Fruit fly (Drosophila melanogaster) whole organism, embryonic: ENCODE results near the gene CG33946.
A peak's percentile ranks its signal among the peaks of the same experiment; 100 is the strongest.

ENCODE experiments used
- CG10979 ChIP-seq: fragments of 200-800 bp; sonication (Bioruptor generic); optimal IDR thresholded peaks from 2 replicates; lab custom pipeline; 2018; ENCODE audit warnings: missing biosample characterization, mild to moderate bottlenecking, missing genetic modification characterization, moderate library complexity
- CG12236 ChIP-seq: fragments of 200-800 bp; sonication (Bioruptor generic); optimal IDR thresholded peaks from 2 replicates; lab custom pipeline; 2016; ENCODE audit warnings: missing biosample characterization, missing genetic modification characterization
- CG13123 ChIP-seq: fragments of 200-800 bp; sonication (Bioruptor generic); optimal IDR thresholded peaks from 2 replicates; lab custom pipeline; 2016; ENCODE audit warnings: missing biosample characterization, missing genetic modification characterization
- CG13287 ChIP-seq: fragments of 200-800 bp; sonication (Bioruptor generic); IDR thresholded peaks from 2 replicates; pipeline ENCODE4 v1.3.6; 2022; ENCODE audit warnings: missing biosample characterization, missing genetic modification characterization; ENCODE audit not compliant: partially characterized antibody
- CG13894 ChIP-seq: fragments of 200-800 bp; sonication (Bioruptor generic); optimal IDR thresholded peaks from 3 replicates; lab custom pipeline; 2018; ENCODE audit warnings: missing biosample characterization, mild to moderate bottlenecking, missing genetic modification characterization, moderate library complexity
- CG14860 ChIP-seq: fragments of 200-800 bp; sonication (Bioruptor generic); IDR thresholded peaks from 3 replicates; pipeline ENCODE4 v1.3.6; 2022; ENCODE audit warnings: missing biosample characterization, missing genetic modification characterization; ENCODE audit not compliant: partially characterized antibody
- CG15601 ChIP-seq: fragments of 200-800 bp; sonication (Bioruptor generic); optimal IDR thresholded peaks from 3 replicates; lab custom pipeline; 2019; ENCODE audit warnings: missing biosample characterization, mild to moderate bottlenecking, missing genetic modification characterization, moderate library complexity
- CG15696 ChIP-seq: fragments of 200-800 bp; sonication (Bioruptor generic); optimal IDR thresholded peaks from 2 replicates; lab custom pipeline; 2019; ENCODE audit warnings: missing biosample characterization, mild to moderate bottlenecking, missing genetic modification characterization, moderate library complexity
- CG17186 ChIP-seq: fragments of 200-800 bp; sonication (Bioruptor generic); optimal IDR thresholded peaks from 3 replicates; lab custom pipeline; 2017; ENCODE audit warnings: missing biosample characterization, missing genetic modification reagents, missing genetic modification characterization
- CG18476 ChIP-seq: fragments of 200-800 bp; sonication (Bioruptor generic); optimal IDR thresholded peaks from 2 replicates; lab custom pipeline; 2016; ENCODE audit warnings: missing biosample characterization, mild to moderate bottlenecking, missing genetic modification characterization
- CG30431 ChIP-seq: fragments of 200-800 bp; sonication (Bioruptor generic); optimal IDR thresholded peaks from 2 replicates; lab custom pipeline; 2017; ENCODE audit warnings: missing biosample characterization, missing genetic modification characterization
- CG31441 ChIP-seq: fragments of 200-800 bp; sonication (Bioruptor generic); IDR thresholded peaks from 2 replicates; pipeline ENCODE4 v1.3.6; 2022; ENCODE audit warnings: missing biosample characterization, missing genetic modification characterization
- CG32772 ChIP-seq: fragments of 200-800 bp; sonication (Bioruptor generic); IDR thresholded peaks from 2 replicates; pipeline ENCODE4 v1.3.6; 2022; ENCODE audit warnings: missing biosample characterization, missing genetic modification characterization
- CG5953 ChIP-seq: fragments of 200-800 bp; sonication (Bioruptor generic); IDR thresholded peaks from 2 replicates; pipeline ENCODE4 v1.3.6; 2022; ENCODE audit warnings: missing biosample characterization, missing genetic modification characterization
- CG6654 ChIP-seq: fragments of 200-800 bp; sonication (Bioruptor generic); optimal IDR thresholded peaks from 2 replicates; lab custom pipeline; 2017; ENCODE audit warnings: missing biosample characterization, mild to moderate bottlenecking, missing genetic modification characterization
- CG7271 ChIP-seq: fragments of 200-800 bp; sonication (Bioruptor generic); optimal IDR thresholded peaks from 2 replicates; lab custom pipeline; 2018; ENCODE audit warnings: missing biosample characterization, mild to moderate bottlenecking, missing genetic modification characterization, moderate library complexity
- CG7357 ChIP-seq: fragments of 200-800 bp; sonication (Bioruptor generic); IDR thresholded peaks from 3 replicates; pipeline ENCODE4 v1.3.6; 2022; ENCODE audit warnings: missing biosample characterization, missing genetic modification characterization
- CG7963 ChIP-seq: fragments of 200-800 bp; sonication (Bioruptor generic); IDR thresholded peaks from 3 replicates; pipeline ENCODE4 v1.3.6; 2022; ENCODE audit warnings: missing biosample characterization, missing genetic modification characterization; ENCODE audit not compliant: partially characterized antibody
- CHES-1-like ChIP-seq: fragments of 200-800 bp; sonication (Bioruptor generic); optimal IDR thresholded peaks from 2 replicates; lab custom pipeline; 2016; ENCODE audit warnings: missing biosample characterization, missing genetic modification characterization
- Dfd ChIP-seq, 2 experiments: fragments of >200 bp; optimal IDR thresholded peaks; 2 replicates each; lab custom pipeline; 2017; ENCODE audit warnings: missing biosample characterization in 2 of 2, missing genetic modification characterization in 2 of 2
- Dref ChIP-seq: fragments of 200-800 bp; sonication (Bioruptor generic); IDR thresholded peaks from 2 replicates; pipeline ENCODE4 v1.3.6; 2022; ENCODE audit warnings: missing biosample characterization, missing genetic modification characterization
- Elba2 ChIP-seq: fragments of 200-800 bp; sonication (Bioruptor generic); optimal IDR thresholded peaks from 3 replicates; lab custom pipeline; 2016; ENCODE audit warnings: missing biosample characterization, missing genetic modification characterization
- Hmx ChIP-seq: fragments of 200-800 bp; sonication (Bioruptor generic); optimal IDR thresholded peaks from 2 replicates; lab custom pipeline; 2016; ENCODE audit warnings: missing biosample characterization, missing genetic modification characterization
- MESR4 ChIP-seq: fragments of 200-800 bp; sonication (Bioruptor generic); optimal IDR thresholded peaks from 2 replicates; lab custom pipeline; 2018; ENCODE audit warnings: missing biosample characterization, mild to moderate bottlenecking, missing genetic modification characterization, moderate library complexity
- NK7.1 ChIP-seq: fragments of 200-800 bp; sonication (Bioruptor generic); optimal IDR thresholded peaks from 3 replicates; lab custom pipeline; 2016; ENCODE audit warnings: missing biosample characterization, missing genetic modification characterization
- Opbp ChIP-seq: fragments of 200-800 bp; sonication (Bioruptor generic); IDR thresholded peaks from 3 replicates; pipeline ENCODE4 v1.3.6; 2022; ENCODE audit warnings: missing biosample characterization, missing genetic modification characterization; ENCODE audit not compliant: partially characterized antibody
- Ravus ChIP-seq: fragments of 200-800 bp; sonication (Bioruptor generic); IDR thresholded peaks from 2 replicates; pipeline ENCODE4 v1.3.6; 2022; ENCODE audit warnings: missing biosample characterization, missing genetic modification characterization
- Sox100B ChIP-seq: fragments of 200-800 bp; sonication (Bioruptor generic); optimal IDR thresholded peaks from 3 replicates; lab custom pipeline; 2018; ENCODE audit warnings: missing biosample characterization, mild to moderate bottlenecking, missing genetic modification characterization
- Sry-δ ChIP-seq: fragments of 200-800 bp; sonication (Bioruptor generic); optimal IDR thresholded peaks from 2 replicates; lab custom pipeline; 2016; ENCODE audit warnings: missing biosample characterization, missing genetic modification characterization
- Usf ChIP-seq: fragments of 200-800 bp; sonication (Bioruptor generic); optimal IDR thresholded peaks from 2 replicates; lab custom pipeline; 2017; ENCODE audit warnings: missing genotype, missing biosample characterization, missing genetic modification characterization
- amos ChIP-seq: fragments of 200-800 bp; sonication (Bioruptor generic); IDR thresholded peaks from 2 replicates; pipeline ENCODE4 v1.3.6; 2022; ENCODE audit warnings: missing biosample characterization, missing genetic modification characterization; ENCODE audit not compliant: partially characterized antibody
- az2 ChIP-seq: fragments of 200-800 bp; sonication (Bioruptor generic); optimal IDR thresholded peaks from 3 replicates; lab custom pipeline; 2016; ENCODE audit warnings: missing biosample characterization, missing genetic modification characterization
- bigmax ChIP-seq: fragments of 200-800 bp; sonication (Bioruptor generic); optimal IDR thresholded peaks from 2 replicates; lab custom pipeline; 2018; ENCODE audit warnings: missing biosample characterization, mild to moderate bottlenecking, missing genetic modification characterization
- bowl ChIP-seq: fragments of 200-800 bp; sonication (Bioruptor generic); IDR thresholded peaks from 2 replicates; pipeline ENCODE4 v1.3.6; 2022; ENCODE audit warnings: missing biosample characterization, missing genetic modification characterization
- crc ChIP-seq: fragments of 200-800 bp; sonication (Bioruptor generic); optimal IDR thresholded peaks from 2 replicates; lab custom pipeline; 2016; ENCODE audit warnings: missing biosample characterization, missing genetic modification characterization
- crol ChIP-seq: fragments of 200-800 bp; sonication (Bioruptor generic); IDR thresholded peaks from 2 replicates; pipeline ENCODE4 v1.3.6; 2022; ENCODE audit warnings: missing biosample characterization, missing genetic modification characterization
- dysf ChIP-seq: fragments of 200-800 bp; sonication (Bioruptor generic); IDR thresholded peaks from 3 replicates; pipeline ENCODE4 v1.3.6; 2022; ENCODE audit warnings: missing biosample characterization, missing genetic modification characterization
- ftz-f1 ChIP-seq: fragments of 200-800 bp; sonication (Bioruptor generic); optimal IDR thresholded peaks from 2 replicates; lab custom pipeline; 2016; ENCODE audit warnings: missing biosample characterization, missing genetic modification characterization
- gcm ChIP-seq: fragments of 200-800 bp; sonication (Bioruptor generic); optimal IDR thresholded peaks from 2 replicates; lab custom pipeline; 2019; ENCODE audit warnings: missing biosample characterization, mild to moderate bottlenecking, missing genetic modification characterization, moderate library complexity
- gfzf ChIP-seq: fragments of 200-800 bp; sonication (Bioruptor generic); optimal IDR thresholded peaks from 2 replicates; lab custom pipeline; 2016; ENCODE audit warnings: missing biosample characterization, mild to moderate bottlenecking, missing genetic modification characterization, moderate library complexity
- ham ChIP-seq: fragments of 200-800 bp; sonication (Bioruptor generic); IDR thresholded peaks from 2 replicates; pipeline ENCODE4 v1.3.6; 2022; ENCODE audit warnings: missing biosample characterization, missing genetic modification characterization
- ind ChIP-seq: fragments of 200-800 bp; sonication (Bioruptor generic); optimal IDR thresholded peaks from 3 replicates; lab custom pipeline; 2016; ENCODE audit warnings: missing biosample characterization, missing genetic modification characterization
- jing ChIP-seq: fragments of 200-800 bp; sonication (Bioruptor generic); optimal IDR thresholded peaks from 2 replicates; lab custom pipeline; 2018; ENCODE audit warnings: missing biosample characterization, mild to moderate bottlenecking, missing genetic modification characterization
- jumu ChIP-seq: fragments of 200-800 bp; sonication (Bioruptor generic); optimal IDR thresholded peaks from 3 replicates; lab custom pipeline; 2016; ENCODE audit warnings: missing biosample characterization, missing genetic modification characterization
- mirr ChIP-seq: fragments of 200-800 bp; sonication (Bioruptor generic); optimal IDR thresholded peaks from 3 replicates; lab custom pipeline; 2018; ENCODE audit warnings: missing biosample characterization, mild to moderate bottlenecking, missing genetic modification characterization
- sd ChIP-seq: fragments of 200-800 bp; sonication (Bioruptor generic); optimal IDR thresholded peaks from 3 replicates; lab custom pipeline; 2018; ENCODE audit warnings: missing biosample characterization, mild to moderate bottlenecking, missing genetic modification characterization, moderate library complexity
- sna ChIP-seq: fragments of 200-800 bp; sonication (Bioruptor generic); IDR thresholded peaks from 2 replicates; pipeline ENCODE4 v1.3.6; 2022; ENCODE audit warnings: missing biosample characterization, missing genetic modification characterization; ENCODE audit not compliant: partially characterized antibody
- ttk ChIP-seq: fragments of 200-800 bp; sonication (Bioruptor generic); IDR thresholded peaks from 2 replicates; pipeline ENCODE4 v2.1.2; 2022; ENCODE audit warnings: missing biosample characterization, missing genetic modification characterization
- twi ChIP-seq: fragments of 200-800 bp; optimal IDR thresholded peaks from 2 replicates; lab custom pipeline; 2019; ENCODE audit warnings: missing biosample characterization, mild to moderate bottlenecking, missing genetic modification characterization, moderate library complexity

Gene CG33946

DNA sequence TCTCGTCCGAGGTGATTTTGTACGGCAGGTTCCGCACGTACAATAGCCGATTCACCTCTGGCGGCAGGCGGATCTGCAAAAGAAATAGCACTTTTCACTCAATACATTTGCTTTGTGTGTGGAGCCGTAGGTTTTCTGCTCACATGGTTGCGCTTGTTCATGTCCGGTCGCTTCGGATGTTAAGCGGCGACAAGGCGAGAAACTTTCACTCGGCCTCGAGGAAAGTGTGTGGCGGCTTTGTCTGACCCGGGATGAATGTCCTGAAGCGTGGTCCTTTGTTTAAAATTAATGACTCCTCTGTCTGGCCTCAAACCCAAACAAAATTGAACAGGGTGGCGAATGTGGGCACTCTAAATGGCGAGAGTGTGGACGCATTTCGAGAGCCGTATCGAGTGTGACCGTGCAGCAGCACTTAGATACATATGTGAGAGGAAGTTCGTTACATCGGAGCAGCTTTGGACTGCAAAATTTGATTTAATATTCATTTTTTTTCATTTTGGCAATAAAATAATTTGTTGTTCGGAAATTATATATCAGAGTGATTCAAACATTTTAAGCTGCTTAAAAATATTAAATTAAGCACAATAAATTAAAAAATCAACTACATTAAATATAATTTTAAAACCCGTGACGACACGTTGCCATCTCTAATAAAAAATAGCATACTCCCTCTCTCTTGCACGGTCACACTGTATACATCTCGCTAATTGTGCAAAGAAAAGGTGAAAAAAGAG lies 27.4 kb upstream of the CG33946 start, which contains the start of the genes Sf3b6 and Tnpo (continued):
- TF ChIP-seq ttk (GFP tag; lab: Robert Waterston, UW): peak; percentile 82
- TF ChIP-seq MESR4 (GFP tag; lab: Kevin White, UChicago): peak; percentile 53
- TF ChIP-seq bigmax (GFP tag; lab: Kevin White, UChicago): no peak
- TF ChIP-seq gcm (GFP tag; lab: Kevin White, UChicago): no peak
- TF ChIP-seq CG6654 (GFP tag; lab: Kevin White, UChicago): no peak
- no peak; the same call in 1 of the 2 replicates for TF ChIP-seq Ravus
- TF ChIP-seq CG12236 (GFP tag; lab: Kevin White, UChicago): peak; percentile 33
- TF ChIP-seq ind (GFP tag; lab: Kevin White, UChicago): peak; percentile 86
- no peak for TF ChIP-seq bowl
- TF ChIP-seq gfzf: peak; percentile 79
- no peak for TF ChIP-seq jing
- TF ChIP-seq ham (GFP tag; lab: Robert Waterston, UW): peak; percentile 49; the same call in 1 of the 2 replicates
- TF ChIP-seq CG32772 (GFP tag; lab: Robert Waterston, UW): peak; percentile 86
- peak; percentile 63 for TF ChIP-seq CG13123 (GFP tag; lab: Kevin White, UChicago)
- TF ChIP-seq CG18476: peak; percentile 67
- TF ChIP-seq CG30431 (GFP tag; lab: Kevin White, UChicago): peak; percentile 79
- TF ChIP-seq Opbp (GFP tag; lab: Robert Waterston, UW): no peak
- TF ChIP-seq ftz-f1 (GFP tag; lab: Kevin White, UChicago): no peak
- TF ChIP-seq Hmx (GFP tag; lab: Kevin White, UChicago): peak; percentile 68
- TF ChIP-seq CG14860 (GFP tag; lab: Robert Waterston, UW): peak; percentile 47; the same call in 2 of the 3 replicates
- no peak for TF ChIP-seq sd (tag; lab: Kevin White, UChicago)
- TF ChIP-seq Usf (GFP tag; lab: Kevin White, UChicago): peak; percentile 79
- TF ChIP-seq CG7963 (GFP tag; lab: Robert Waterston, UW): no peak
- TF ChIP-seq CG15696: peak; percentile 89
- peak; percentile 61; the same call in 1 of the 2 replicates for TF ChIP-seq sna
- TF ChIP-seq Elba2 (GFP tag; lab: Kevin White, UChicago): peak; percentile 72
- TF ChIP-seq CG10979: peak; percentile 71
- peak; percentile 54 for TF ChIP-seq CG7271
- peak; percentile 83 for TF ChIP-seq twi (tag; lab: Kevin White, UChicago)
- no peak for TF ChIP-seq crol (GFP tag; lab: Robert Waterston, UW)
- TF ChIP-seq CG5953 (GFP tag; lab: Robert Waterston, UW): peak; percentile 28; the same call in 1 of the 2 replicates
- peak; percentile 89 for TF ChIP-seq dysf (GFP tag; lab: Robert Waterston, UW)
- peak; percentile 61 for TF ChIP-seq CG13287 (GFP tag; lab: Robert Waterston, UW)
- TF ChIP-seq CHES-1-like (GFP tag; lab: Kevin White, UChicago): peak; percentile 66
- TF ChIP-seq az2 (GFP tag; lab: Kevin White, UChicago): peak; percentile 85
- TF ChIP-seq jumu (GFP tag; lab: Kevin White, UChicago): peak; percentile 66
- TF ChIP-seq Sry-δ (GFP tag; lab: Kevin White, UChicago): peak; percentile 87
- peak; percentile 62 for TF ChIP-seq CG17186
- TF ChIP-seq Dref (GFP tag; lab: Robert Waterston, UW): peak; percentile 41; the same call in 1 of the 2 replicates
- TF ChIP-seq CG13894 (tag; lab: Kevin White, UChicago): no peak
- TF ChIP-seq mirr (GFP tag; lab: Kevin White, UChicago): no peak
- peak; percentile 56 for TF ChIP-seq amos (GFP tag; lab: Robert Waterston, UW)
- TF ChIP-seq NK7.1 (GFP tag; lab: Kevin White, UChicago): peak; percentile 48
- no peak for TF ChIP-seq CG15601 (tag; lab: Kevin White, UChicago)
- TF ChIP-seq CG31441: no peak
- no peak for TF ChIP-seq Dfd (GFP tag; optimal IDR thresholded peaks at IDR 0.05; lab: Kevin White, UChicago)
- no peak for TF ChIP-seq Sox100B
- TF ChIP-seq CG7357 (GFP tag; lab: Robert Waterston, UW): peak; percentile 82
- TF ChIP-seq crc (GFP tag; lab: Kevin White, UChicago): no peak
